Worm (Caenorhabditis elegans): ENCODE results near the gene ttm-2.

- no peak for TF ChIP-seq snpc-4 (GFP tag; optimal IDR thresholded peaks at IDR 0.05)
- no peak for TF ChIP-seq snpc-4 (tag; optimal IDR thresholded peaks at IDR 0.05)
- TF ChIP-seq xnd-1 (tag; optimal IDR thresholded peaks at IDR 0.05): no peak
- no peak for TF ChIP-seq F57A8.1 (GFP tag; optimal IDR thresholded peaks at IDR 0.05)
- no peak for TF ChIP-seq pha-4 (tag; optimal IDR thresholded peaks at IDR 0.05)
- TF ChIP-seq unc-62 (GFP tag; optimal IDR thresholded peaks at IDR 0.05): no peak
- no peak for TF ChIP-seq sea-2 (GFP tag; IDR thresholded peaks at IDR 0.05)
- no peak for TF ChIP-seq bed-2 (GFP tag; IDR thresholded peaks at IDR 0.05)
- no peak for TF ChIP-seq nfya-1 (tag; optimal IDR thresholded peaks at IDR 0.05; ENCODE audit: borderline replicate concordance, insufficient read depth)
- TF ChIP-seq aptf-3 (GFP tag; IDR thresholded peaks at IDR 0.05): no peak
- no peak for TF ChIP-seq nhr-120 (GFP tag; IDR thresholded peaks at IDR 0.05)
Measured at ce11 chrII:4795461-4795860, 29.3 kb upstream of the ttm-2 start, which contains the start of gene C33F10.4.

Data from whole organism, young adult.